Fruit fly (Drosophila melanogaster) whole organism, embryonic: ENCODE results near the gene Argl.

Experiments used
- CG10274 ChIP-seq: fragments of 200-800 bp; sonication (Bioruptor generic); optimal IDR thresholded peaks from 3 replicates; lab custom pipeline; 2017; ENCODE audit warnings: missing biosample characterization, mild to moderate bottlenecking, missing genetic modification characterization
- CG11723 ChIP-seq: fragments of 200-800 bp; sonication (Bioruptor generic); optimal IDR thresholded peaks from 2 replicates; lab custom pipeline; 2017; ENCODE audit warnings: missing biosample characterization, mild to moderate bottlenecking, missing genetic modification characterization
- CG12071 ChIP-seq: fragments of 200-800 bp; sonication (Bioruptor generic); optimal IDR thresholded peaks from 3 replicates; lab custom pipeline; 2018; ENCODE audit warnings: missing biosample characterization, mild to moderate bottlenecking, missing genetic modification characterization
- CG12391 ChIP-seq: fragments of 200-800 bp; sonication (Bioruptor generic); optimal IDR thresholded peaks from 3 replicates; lab custom pipeline; 2018; ENCODE audit warnings: missing biosample characterization, mild to moderate bottlenecking, missing genetic modification characterization, moderate library complexity
- CG13296 ChIP-seq: fragments of 200-800 bp; sonication (Bioruptor generic); optimal IDR thresholded peaks from 3 replicates; lab custom pipeline; 2018; ENCODE audit warnings: missing biosample characterization, mild to moderate bottlenecking, missing genetic modification characterization
- CG14050 ChIP-seq: fragments of 200-800 bp; sonication (Bioruptor generic); IDR thresholded peaks from 3 replicates; pipeline ENCODE4 v1.3.6; 2022; ENCODE audit warnings: missing biosample characterization, missing genetic modification characterization
- CG14710 ChIP-seq: fragments of 200-800 bp; sonication (Bioruptor generic); optimal IDR thresholded peaks from 3 replicates; lab custom pipeline; 2019; ENCODE audit warnings: missing biosample characterization, mild to moderate bottlenecking, missing genetic modification characterization, moderate library complexity
- CG15073 ChIP-seq: fragments of 200-800 bp; sonication (Bioruptor generic); optimal IDR thresholded peaks from 2 replicates; lab custom pipeline; 2016; ENCODE audit warnings: missing biosample characterization, missing genetic modification characterization
- CG15479 ChIP-seq: fragments of 200-800 bp; sonication (Bioruptor generic); optimal IDR thresholded peaks from 3 replicates; lab custom pipeline; 2019; ENCODE audit warnings: missing biosample characterization, mild to moderate bottlenecking, missing genetic modification characterization, moderate library complexity
- CG15514 ChIP-seq: fragments of 200-800 bp; sonication (Bioruptor generic); optimal IDR thresholded peaks from 3 replicates; lab custom pipeline; 2017; ENCODE audit warnings: missing biosample characterization, missing genetic modification characterization, mild to moderate bottlenecking, moderate library complexity, missing genetic modification reagents
- CG17328 ChIP-seq: fragments of 200-800 bp; sonication (Bioruptor generic); IDR thresholded peaks from 2 replicates; pipeline ENCODE4 v1.3.6; 2022; ENCODE audit warnings: missing biosample characterization, missing genetic modification characterization
- CG18764 ChIP-seq: fragments of 200-800 bp; sonication (Bioruptor generic); optimal IDR thresholded peaks from 3 replicates; lab custom pipeline; 2016; ENCODE audit warnings: missing biosample characterization, missing genetic modification characterization
- CG2202 ChIP-seq: fragments of 200-800 bp; sonication (Bioruptor generic); optimal IDR thresholded peaks from 2 replicates; lab custom pipeline; 2018; ENCODE audit warnings: missing biosample characterization, mild to moderate bottlenecking, missing genetic modification characterization
- CG2889 ChIP-seq: fragments of 200-800 bp; sonication (Bioruptor generic); IDR thresholded peaks from 3 replicates; pipeline ENCODE4 v1.3.6; 2022; ENCODE audit warnings: missing biosample characterization, missing genetic modification characterization
- CG31365 ChIP-seq: fragments of 200-800 bp; sonication (Bioruptor generic); optimal IDR thresholded peaks from 2 replicates; lab custom pipeline; 2018; ENCODE audit warnings: missing biosample characterization, mild to moderate bottlenecking, missing genetic modification characterization
- CG32772 ChIP-seq: fragments of 200-800 bp; sonication (Bioruptor generic); IDR thresholded peaks from 2 replicates; pipeline ENCODE4 v1.3.6; 2022; ENCODE audit warnings: missing biosample characterization, missing genetic modification characterization
- CG33557 ChIP-seq: fragments of 200-800 bp; sonication (Bioruptor generic); optimal IDR thresholded peaks from 2 replicates; lab custom pipeline; 2019; ENCODE audit warnings: missing biosample characterization, mild to moderate bottlenecking, missing genetic modification characterization, moderate library complexity
- CG4424 ChIP-seq: fragments of 200-800 bp; sonication (Bioruptor generic); optimal IDR thresholded peaks from 3 replicates; lab custom pipeline; 2016; ENCODE audit warnings: missing biosample characterization, missing genetic modification characterization
- CG5180 ChIP-seq: fragments of 200-800 bp; sonication (Bioruptor generic); optimal IDR thresholded peaks from 3 replicates; lab custom pipeline; 2017; ENCODE audit warnings: missing biosample characterization, missing genetic modification characterization, mild to moderate bottlenecking, moderate library complexity, missing genetic modification reagents
- CG6813 ChIP-seq: fragments of 200-800 bp; sonication (Bioruptor generic); optimal IDR thresholded peaks from 2 replicates; lab custom pipeline; 2017; ENCODE audit warnings: missing biosample characterization, missing genetic modification characterization, mild to moderate bottlenecking, moderate library complexity, missing genetic modification reagents
- CG8089 ChIP-seq: fragments of 200-800 bp; sonication (Bioruptor generic); optimal IDR thresholded peaks from 3 replicates; lab custom pipeline; 2016; ENCODE audit warnings: missing biosample characterization, missing genetic modification characterization
- CG8281 ChIP-seq: fragments of 200-800 bp; sonication (Bioruptor generic); optimal IDR thresholded peaks from 2 replicates; lab custom pipeline; 2018; ENCODE audit warnings: missing biosample characterization, mild to moderate bottlenecking, missing genetic modification characterization, moderate library complexity
- CG8765 ChIP-seq: fragments of 200-800 bp; sonication (Bioruptor generic); IDR thresholded peaks from 2 replicates; pipeline ENCODE4 v1.3.6; 2022; ENCODE audit warnings: missing biosample characterization, missing genetic modification characterization
- CG9437 ChIP-seq: fragments of 200-800 bp; sonication (Bioruptor generic); optimal IDR thresholded peaks from 2 replicates; lab custom pipeline; 2018; ENCODE audit warnings: missing biosample characterization, mild to moderate bottlenecking, missing genetic modification characterization
- CG9932 ChIP-seq: fragments of 200-800 bp; sonication (Bioruptor generic); IDR thresholded peaks from 2 replicates; pipeline ENCODE4 v1.3.6; 2022; ENCODE audit warnings: missing biosample characterization, missing genetic modification characterization
- Deaf1 ChIP-seq: fragments of 200-800 bp; optimal IDR thresholded peaks from 3 replicates; lab custom pipeline; 2019; ENCODE audit warnings: missing biosample characterization, mild to moderate bottlenecking, missing genetic modification characterization, moderate library complexity
- Dip2 ChIP-seq: fragments of 200-800 bp; sonication (Bioruptor generic); IDR thresholded peaks from 2 replicates; pipeline ENCODE4 v1.3.6; 2022; ENCODE audit warnings: missing biosample characterization, missing genetic modification characterization
- Dp ChIP-seq: fragments of 200-800 bp; sonication (Bioruptor generic); optimal IDR thresholded peaks from 2 replicates; lab custom pipeline; 2018; ENCODE audit warnings: missing biosample characterization, mild to moderate bottlenecking, missing genetic modification characterization, moderate library complexity
- H2.0 ChIP-seq: fragments of 200-800 bp; sonication (Bioruptor generic); IDR thresholded peaks from 2 replicates; pipeline ENCODE4 v1.3.6; 2022; ENCODE audit warnings: missing biosample characterization, missing genetic modification characterization
- Hsf ChIP-seq: fragments of 200-800 bp; sonication (Bioruptor generic); optimal IDR thresholded peaks from 3 replicates; lab custom pipeline; 2016; ENCODE audit warnings: missing biosample characterization, missing genetic modification characterization
- Lpt ChIP-seq: fragments of >200 bp; optimal IDR thresholded peaks from 2 replicates; lab custom pipeline; 2018; ENCODE audit warnings: missing biosample characterization, missing genetic modification characterization
- MESR4 ChIP-seq: fragments of 200-800 bp; sonication (Bioruptor generic); optimal IDR thresholded peaks from 2 replicates; lab custom pipeline; 2018; ENCODE audit warnings: missing biosample characterization, mild to moderate bottlenecking, missing genetic modification characterization, moderate library complexity
- Myb ChIP-seq: fragments of 200-800 bp; sonication (Bioruptor generic); optimal IDR thresholded peaks from 2 replicates; lab custom pipeline; 2016; ENCODE audit warnings: missing biosample characterization, missing genetic modification characterization
- NC2α ChIP-seq: fragments of 200-800 bp; sonication (Bioruptor generic); optimal IDR thresholded peaks from 2 replicates; lab custom pipeline; 2016; ENCODE audit warnings: missing biosample characterization, missing genetic modification characterization
- Xrp1 ChIP-seq: fragments of 200-800 bp; sonication (Bioruptor generic); IDR thresholded peaks from 2 replicates; pipeline ENCODE4 v1.3.6; 2022; ENCODE audit warnings: missing biosample characterization, missing genetic modification characterization
- aop ChIP-seq: fragments of 200-800 bp; sonication (Bioruptor generic); IDR thresholded peaks from 2 replicates; pipeline ENCODE4 v1.3.6; 2022; ENCODE audit warnings: missing biosample characterization, missing genetic modification characterization
- ara ChIP-seq: fragments of 200-800 bp; sonication (Bioruptor generic); IDR thresholded peaks from 2 replicates; pipeline ENCODE4 v1.3.6; 2022; ENCODE audit warnings: missing biosample characterization, missing genetic modification characterization
- bab2 ChIP-seq: fragments of 200-800 bp; sonication (Bioruptor generic); optimal IDR thresholded peaks from 2 replicates; lab custom pipeline; 2016; ENCODE audit warnings: missing biosample characterization, missing genetic modification characterization
- chinmo ChIP-seq: fragments of 200-800 bp; sonication (Bioruptor generic); IDR thresholded peaks from 4 replicates; pipeline ENCODE4 v1.3.6; 2022; ENCODE audit warnings: missing biosample characterization, missing genetic modification characterization; ENCODE audit not compliant: partially characterized antibody
- eve ChIP-seq, 2 experiments: fragments of >200 bp; optimal IDR thresholded peaks; 2 replicates each; lab custom pipeline; 2017; ENCODE audit warnings: missing biosample characterization in 2 of 2, missing genetic modification characterization in 2 of 2
- grn ChIP-seq: fragments of 200-800 bp; sonication (Bioruptor generic); optimal IDR thresholded peaks from 3 replicates; lab custom pipeline; 2017; ENCODE audit warnings: missing biosample characterization, missing genetic modification characterization
- hbn ChIP-seq: fragments of 200-800 bp; sonication (Bioruptor generic); IDR thresholded peaks from 2 replicates; pipeline ENCODE4 v1.3.6; 2022; ENCODE audit warnings: missing biosample characterization, missing genetic modification characterization; ENCODE audit not compliant: partially characterized antibody
- klu ChIP-seq: fragments of 200-800 bp; sonication (Bioruptor generic); IDR thresholded peaks from 2 replicates; pipeline ENCODE4 v1.3.6; 2022; ENCODE audit warnings: missing biosample characterization, missing genetic modification characterization
- pho ChIP-seq: fragments of 200-800 bp; sonication (Bioruptor generic); optimal IDR thresholded peaks from 2 replicates; lab custom pipeline; 2016; ENCODE audit warnings: missing biosample characterization, missing genetic modification characterization
- repo ChIP-seq: fragments of 200-800 bp; sonication (Bioruptor generic); optimal IDR thresholded peaks from 2 replicates; lab custom pipeline; 2016; ENCODE audit warnings: missing biosample characterization, missing genetic modification characterization
- schlank ChIP-seq: fragments of 200-800 bp; sonication (Bioruptor generic); optimal IDR thresholded peaks from 2 replicates; lab custom pipeline; 2018; ENCODE audit warnings: missing biosample characterization, mild to moderate bottlenecking, missing genetic modification characterization
- sisA ChIP-seq: fragments of 200-800 bp; sonication (Bioruptor generic); IDR thresholded peaks from 2 replicates; pipeline ENCODE4 v1.3.6; 2022; ENCODE audit warnings: missing biosample characterization, missing genetic modification characterization
- slou ChIP-seq: fragments of 200-800 bp; sonication (Bioruptor generic); optimal IDR thresholded peaks from 3 replicates; lab custom pipeline; 2016; ENCODE audit warnings: missing biosample characterization, missing genetic modification characterization
- sna ChIP-seq: fragments of 200-800 bp; sonication (Bioruptor generic); IDR thresholded peaks from 2 replicates; pipeline ENCODE4 v1.3.6; 2022; ENCODE audit warnings: missing biosample characterization, missing genetic modification characterization; ENCODE audit not compliant: partially characterized antibody

Argl gene

dm6 chr2L:8984614-8985318 is 42.9 kb upstream of the Argl start, which contains the start of gene CG13101 (continued):
- TF ChIP-seq CG5180 (GFP tag; lab: Kevin White, UChicago), result peak; percentile 75
- peak; percentile 93 for TF ChIP-seq H2.0 (GFP tag; lab: Robert Waterston, UW)
- TF ChIP-seq CG31365, result peak; percentile 63
- TF ChIP-seq aop (GFP tag; lab: Robert Waterston, UW), result no peak
- peak; percentile 93 for TF ChIP-seq CG9932 (GFP tag; lab: Robert Waterston, UW)
- TF ChIP-seq slou (GFP tag; lab: Kevin White, UChicago), result peak; percentile 76
- TF ChIP-seq Hsf (GFP tag; lab: Kevin White, UChicago), result peak; percentile 92
- peak; percentile 93 for TF ChIP-seq CG13296 (GFP tag; lab: Kevin White, UChicago)
- no peak for TF ChIP-seq Dp (GFP tag; lab: Kevin White, UChicago)
- no peak for TF ChIP-seq Dip2 (GFP tag; lab: Robert Waterston, UW)
- peak; percentile 1 for TF ChIP-seq CG15479 (GFP tag; lab: Kevin White, UChicago)
- peak; percentile 91 for TF ChIP-seq pho
- TF ChIP-seq CG15073 (GFP tag; lab: Kevin White, UChicago), result peak; percentile 56
- TF ChIP-seq Lpt (GFP tag; lab: Kevin White, UChicago), result no peak
- peak; percentile 91 for TF ChIP-seq CG6813 (GFP tag; lab: Kevin White, UChicago)
- peak; percentile 91 for TF ChIP-seq CG14710
- peak; percentile 80; the same call in 1 of the 2 replicates for TF ChIP-seq CG8765 (GFP tag; lab: Robert Waterston, UW)
- TF ChIP-seq CG12391, result peak; percentile 96
- TF ChIP-seq sna, result no peak
- TF ChIP-seq Deaf1, result peak; percentile 82
- TF ChIP-seq chinmo (GFP tag; lab: Robert Waterston, UW), result 0 out of 4 replicates have a peak, but pooled peaks have one; percentile 65
- peak; percentile 66 for TF ChIP-seq CG11723 (GFP tag; lab: Kevin White, UChicago)
- peak; percentile 93 for TF ChIP-seq ara (GFP tag; lab: Robert Waterston, UW)
- TF ChIP-seq CG8089 (GFP tag; lab: Kevin White, UChicago), result peak; percentile 63
- peak in 1 of 2 experiments; percentile 86 for TF ChIP-seq eve (GFP tag; optimal IDR thresholded peaks at IDR 0.05; lab: Kevin White, UChicago)
- peak; percentile 88 for TF ChIP-seq CG15514
- TF ChIP-seq CG14050 (GFP tag; lab: Robert Waterston, UW), result peak; percentile 89
- TF ChIP-seq CG9437 (GFP tag; lab: Kevin White, UChicago), result peak; percentile 82
- no peak for TF ChIP-seq hbn (GFP tag; lab: Robert Waterston, UW)
- peak; percentile 88 for TF ChIP-seq CG2889 (GFP tag; lab: Robert Waterston, UW)
- peak; percentile 80 for TF ChIP-seq CG33557 (GFP tag; lab: Kevin White, UChicago)
- TF ChIP-seq CG2202 (tag; lab: Kevin White, UChicago), result peak; percentile 89
- TF ChIP-seq bab2, result peak; percentile 81
- peak; percentile 96 for TF ChIP-seq CG17328 (GFP tag; lab: Robert Waterston, UW)
- TF ChIP-seq klu (GFP tag; lab: Robert Waterston, UW), result peak; percentile 93
- TF ChIP-seq CG32772, result peak; percentile 92
- peak; percentile 58 for TF ChIP-seq schlank
- TF ChIP-seq CG10274, result peak; percentile 55
- TF ChIP-seq CG4424 (GFP tag; lab: Kevin White, UChicago), result peak; percentile 93
- TF ChIP-seq grn, result peak; percentile 54
- peak; percentile 97 for TF ChIP-seq Xrp1 (GFP tag; lab: Robert Waterston, UW)
- TF ChIP-seq CG18764 (GFP tag; lab: Kevin White, UChicago), result peak; percentile 83
- peak; percentile 42 for TF ChIP-seq MESR4 (GFP tag; lab: Kevin White, UChicago)
- TF ChIP-seq NC2α (GFP tag; lab: Kevin White, UChicago), result peak; percentile 67
- peak; percentile 89 for TF ChIP-seq sisA (GFP tag; lab: Robert Waterston, UW)
- peak; percentile 87 for TF ChIP-seq CG8281
- peak; percentile 72 for TF ChIP-seq CG12071 (GFP tag; lab: Kevin White, UChicago)
- peak; percentile 68 for TF ChIP-seq repo (GFP tag; lab: Kevin White, UChicago)
- peak; percentile 48 for TF ChIP-seq Myb
